Worm (Caenorhabditis elegans) whole organism, young adult: ENCODE results near the gene ubc-15.

Experiments used
- F37B4.10 ChIP-seq: fragments of 200-800 bp; sonication (Bioruptor generic); IDR thresholded peaks from 2 replicates; pipeline ENCODE4 v1.3.6; 2022; ENCODE audit warnings: missing genetic modification characterization, missing compliant biosample characterization
- F57A8.1 ChIP-seq: fragments of 200-800 bp; sonication (Bioruptor generic); optimal IDR thresholded peaks from 2 replicates; lab custom pipeline; 2018; ENCODE audit warnings: mild to moderate bottlenecking, missing genetic modification characterization, moderate library complexity, missing compliant biosample characterization
- T26A5.8 ChIP-seq: sonication (generic microtip); optimal IDR thresholded peaks from 2 replicates; lab custom pipeline; 2016; ENCODE audit warnings: missing genetic modification characterization, missing compliant biosample characterization
- Y53F4B.3 ChIP-seq: fragments of 200-800 bp; sonication (Bioruptor generic); IDR thresholded peaks from 2 replicates; pipeline ENCODE4 v1.3.6; 2022; ENCODE audit warnings: missing genetic modification reagents, missing genetic modification characterization, missing compliant biosample characterization
- Y53G8AR.9 ChIP-seq: fragments of 200-800 bp; sonication (Bioruptor generic); conservative IDR thresholded peaks from 2 replicates; pipeline ENCODE4 v1.3.6; 2022; ENCODE audit warnings: missing genetic modification reagents, missing genetic modification characterization, missing compliant biosample characterization
- Y79H2A.3 ChIP-seq: fragments of 200-800 bp; sonication (Bioruptor generic); conservative IDR thresholded peaks from 2 replicates; pipeline ENCODE4 v1.3.6; 2022; ENCODE audit warnings: missing genetic modification reagents, missing genetic modification characterization, missing compliant biosample characterization
- Y95B8A.8 ChIP-seq: fragments of 200-800 bp; sonication (Bioruptor generic); IDR thresholded peaks from 2 replicates; pipeline ENCODE4 v1.3.6; 2022; ENCODE audit warnings: missing genetic modification reagents, missing genetic modification characterization, missing compliant biosample characterization
- ZK185.1 ChIP-seq: sonication (generic microtip); optimal IDR thresholded peaks from 2 replicates; lab custom pipeline; 2016; ENCODE audit warnings: mild to moderate bottlenecking, missing genetic modification characterization, missing compliant biosample characterization; ENCODE audit not compliant: poor library complexity, severe bottlenecking
- akir-1 ChIP-seq: fragments of 200-800 bp; sonication (Bioruptor generic); optimal IDR thresholded peaks from 2 replicates; lab custom pipeline; 2018; ENCODE audit warnings: mild to moderate bottlenecking, missing genetic modification characterization, moderate library complexity, missing compliant biosample characterization
- ama-1 ChIP-seq, 3 experiments: fragments of 150-350 bp in 1 of 3; sonication (generic microtip) in 2 of 3; optimal IDR thresholded peaks; 2 replicates each; lab custom pipeline; 2014 to 2018; ENCODE audit warnings: missing biosample characterization in 2 of 3, missing genetic modification characterization in 2 of 3, missing genetic modification reagents in 2 of 3
- atf-7 ChIP-seq: sonication (generic microtip); optimal IDR thresholded peaks from 2 replicates; lab custom pipeline; 2017; ENCODE audit warnings: mild to moderate bottlenecking, missing genetic modification characterization, missing compliant biosample characterization
- ccch-3 ChIP-seq: fragments of 200-800 bp; sonication (Bioruptor generic); optimal IDR thresholded peaks from 2 replicates; lab custom pipeline; 2018; ENCODE audit warnings: mild to moderate bottlenecking, missing genetic modification characterization, missing compliant biosample characterization
- cebp-2 ChIP-seq: fragments of 200-800 bp; sonication (Bioruptor generic); IDR thresholded peaks from 2 replicates; pipeline ENCODE4 v1.3.6; 2022; ENCODE audit warnings: missing genetic modification characterization, missing compliant biosample characterization
- dpl-1 ChIP-seq: fragments of 150-350 bp; optimal IDR thresholded peaks from 2 replicates; lab custom pipeline; 2014; ENCODE audit warnings: missing biosample characterization, missing genetic modification reagents, missing genetic modification characterization
- egrh-3 ChIP-seq: fragments of 200-800 bp; sonication (Bioruptor generic); IDR thresholded peaks from 2 replicates; pipeline ENCODE4 v1.3.6; 2022; ENCODE audit warnings: missing genetic modification reagents, missing genetic modification characterization, missing compliant biosample characterization
- gei-17 ChIP-seq: fragments of 200-800 bp; sonication (Bioruptor generic); optimal IDR thresholded peaks from 2 replicates; lab custom pipeline; 2018; ENCODE audit warnings: mild to moderate bottlenecking, missing genetic modification characterization, missing compliant biosample characterization
- him-1 ChIP-seq: sonication (generic microtip); optimal IDR thresholded peaks from 2 replicates; lab custom pipeline; 2016; ENCODE audit warnings: missing genotype, missing genetic modification reagents, missing genetic modification characterization, missing compliant biosample characterization
- hlh-12 ChIP-seq: sonication (generic microtip); optimal IDR thresholded peaks from 2 replicates; lab custom pipeline; 2016; ENCODE audit warnings: missing genetic modification characterization, missing compliant biosample characterization
- hmg-1.2 ChIP-seq: fragments of 200-800 bp; sonication (Bioruptor generic); IDR thresholded peaks from 2 replicates; pipeline ENCODE4 v1.3.6; 2022; ENCODE audit warnings: missing genetic modification reagents, missing genetic modification characterization, missing compliant biosample characterization
- hmg-20 ChIP-seq: fragments of 200-800 bp; sonication (Bioruptor generic); IDR thresholded peaks from 2 replicates; pipeline ENCODE4 v1.3.6; 2022; ENCODE audit warnings: missing genetic modification reagents, missing genetic modification characterization, missing compliant biosample characterization
- hrde-1 ChIP-seq: sonication (generic microtip); optimal IDR thresholded peaks from 2 replicates; lab custom pipeline; 2016; ENCODE audit warnings: missing genetic modification characterization, mild to moderate bottlenecking, missing compliant biosample characterization, moderate library complexity, missing genotype, missing genetic modification reagents, borderline replicate concordance
- hsf-1 ChIP-seq: fragments of 200-800 bp; sonication (Bioruptor generic); IDR thresholded peaks from 2 replicates; pipeline ENCODE4 v1.3.6; 2022; ENCODE audit warnings: missing genetic modification reagents, missing genetic modification characterization, missing compliant biosample characterization
- lin-26 ChIP-seq: fragments of 200-800 bp; sonication (Bioruptor generic); IDR thresholded peaks from 2 replicates; pipeline ENCODE4 v1.3.6; 2022; ENCODE audit warnings: missing genetic modification reagents, missing genetic modification characterization, missing compliant biosample characterization
- lir-1 ChIP-seq: fragments of 200-800 bp; sonication (Bioruptor generic); conservative IDR thresholded peaks from 2 replicates; pipeline ENCODE4 v1.3.6; 2022; ENCODE audit warnings: missing genetic modification reagents, missing genetic modification characterization, missing compliant biosample characterization
- lsl-1 ChIP-seq: fragments of 200-800 bp; sonication (Bioruptor generic); optimal IDR thresholded peaks from 2 replicates; lab custom pipeline; 2018; ENCODE audit warnings: mild to moderate bottlenecking, missing genetic modification characterization, moderate library complexity, missing compliant biosample characterization
- lsy-27 ChIP-seq: sonication (generic microtip); optimal IDR thresholded peaks from 2 replicates; lab custom pipeline; 2017; ENCODE audit warnings: missing genetic modification characterization, mild to moderate bottlenecking, missing compliant biosample characterization, antibody characterized with exemption, missing genotype, borderline replicate concordance; ENCODE audit not compliant: insufficient read depth
- madf-3 ChIP-seq: fragments of 200-800 bp; sonication (Bioruptor generic); IDR thresholded peaks from 2 replicates; pipeline ENCODE4 v1.3.6; 2022; ENCODE audit warnings: missing genetic modification reagents, missing genetic modification characterization, missing compliant biosample characterization
- madf-6 ChIP-seq: fragments of 200-800 bp; sonication (Bioruptor generic); IDR thresholded peaks from 2 replicates; pipeline ENCODE4 v1.3.6; 2022; ENCODE audit warnings: missing genetic modification reagents, missing genetic modification characterization, missing compliant biosample characterization
- mcd-1 ChIP-seq: fragments of 200-800 bp; sonication (Bioruptor generic); IDR thresholded peaks from 2 replicates; pipeline ENCODE4 v1.3.6; 2022; ENCODE audit warnings: missing genetic modification reagents, missing genetic modification characterization, missing compliant biosample characterization
- mes-4 ChIP-seq: sonication (generic microtip); optimal IDR thresholded peaks from 2 replicates; lab custom pipeline; 2016; ENCODE audit warnings: missing genotype, missing genetic modification characterization, missing compliant biosample characterization
- nhr-120 ChIP-seq: fragments of 200-800 bp; sonication (Bioruptor generic); IDR thresholded peaks from 2 replicates; pipeline ENCODE4 v1.3.6; 2022; ENCODE audit warnings: missing genetic modification characterization, missing compliant biosample characterization
- nhr-179 ChIP-seq: sonication (generic microtip); optimal IDR thresholded peaks from 2 replicates; lab custom pipeline; 2016; ENCODE audit warnings: mild to moderate bottlenecking, missing genetic modification characterization, missing compliant biosample characterization
- rec-8 ChIP-seq, 2 experiments: sonication (generic microtip); optimal IDR thresholded peaks; 2 replicates each; lab custom pipeline; 2016; ENCODE audit warnings: mild to moderate bottlenecking in 2 of 2, missing genetic modification characterization in 2 of 2, missing genetic modification reagents in 2 of 2, missing genotype in 2 of 2, missing biosample characterization in 1 of 2, missing compliant biosample characterization in 1 of 2, moderate library complexity in 1 of 2
- rpc-1 ChIP-seq, 2 experiments: fragments of 150-350 bp in 1 of 2; sonication (generic microtip) in 1 of 2; optimal IDR thresholded peaks; 2 replicates each; lab custom pipeline; 2014 to 2018; ENCODE audit warnings: missing biosample characterization in 1 of 2, missing genetic modification characterization in 1 of 2, missing genetic modification reagents in 1 of 2, missing genotype in 1 of 2
- sea-2 ChIP-seq: fragments of 200-800 bp; sonication (Bioruptor generic); IDR thresholded peaks from 2 replicates; pipeline ENCODE4 v1.3.6; 2022; ENCODE audit warnings: missing genetic modification characterization, missing compliant biosample characterization
- snpc-1.1 ChIP-seq: sonication (generic microtip); optimal IDR thresholded peaks from 2 replicates; lab custom pipeline; 2017; ENCODE audit warnings: missing genetic modification characterization, mild to moderate bottlenecking, missing compliant biosample characterization, antibody characterized with exemption, moderate library complexity, missing genotype, missing genetic modification reagents; ENCODE audit not compliant: insufficient read depth
- snpc-4 ChIP-seq, 5 experiments: fragments of 150-350 bp in 1 of 5; sonication (generic microtip) in 4 of 5; optimal IDR thresholded peaks; 2 replicates each; lab custom pipeline; 2014 to 2018; ENCODE audit warnings: missing genetic modification characterization in 5 of 5, missing biosample characterization in 3 of 5, antibody characterized with exemption in 2 of 5, mild to moderate bottlenecking in 2 of 5, missing compliant biosample characterization in 2 of 5, missing genotype in 2 of 5, moderate library complexity in 2 of 5, missing genetic modification reagents in 1 of 5
- sptf-2 ChIP-seq: fragments of 200-800 bp; sonication (Bioruptor generic); optimal IDR thresholded peaks from 2 replicates; lab custom pipeline; 2018; ENCODE audit warnings: mild to moderate bottlenecking, missing genetic modification characterization, missing compliant biosample characterization
- tbp1 ChIP-seq: fragments of 200-800 bp; sonication (Bioruptor generic); optimal IDR thresholded peaks from 2 replicates; lab custom pipeline; 2018; ENCODE audit warnings: mild to moderate bottlenecking, missing genetic modification characterization, missing compliant biosample characterization
- tbx-9 ChIP-seq: sonication (generic microtip); optimal IDR thresholded peaks from 2 replicates; lab custom pipeline; 2016; ENCODE audit warnings: borderline replicate concordance, missing genetic modification characterization, inconsistent platforms, missing compliant biosample characterization
- xnd-1 ChIP-seq: sonication (generic microtip); optimal IDR thresholded peaks from 2 replicates; lab custom pipeline; 2016; ENCODE audit warnings: missing genotype, missing genetic modification reagents, missing genetic modification characterization, missing compliant biosample characterization
- ztf-25 ChIP-seq: fragments of 200-800 bp; sonication (Bioruptor generic); IDR thresholded peaks from 2 replicates; pipeline ENCODE4 v1.3.6; 2022; ENCODE audit warnings: missing genetic modification reagents, missing genetic modification characterization, missing compliant biosample characterization
- ztf-26 ChIP-seq: sonication (generic microtip); optimal IDR thresholded peaks from 2 replicates; lab custom pipeline; 2017; ENCODE audit warnings: missing genetic modification characterization, missing compliant biosample characterization
- ztf-28 ChIP-seq: fragments of 200-800 bp; sonication (Bioruptor generic); IDR thresholded peaks from 2 replicates; pipeline ENCODE4 v1.3.6; 2022; ENCODE audit warnings: missing genetic modification reagents, missing genetic modification characterization, missing compliant biosample characterization
- ztf-6 ChIP-seq: fragments of 200-800 bp; sonication (Bioruptor generic); IDR thresholded peaks from 2 replicates; pipeline ENCODE4 v1.3.6; 2022; ENCODE audit warnings: missing genetic modification reagents, missing genetic modification characterization, missing compliant biosample characterization

The ubc-15 gene

ce11 chrII:2888957-2889630 lies 24.3 kb downstream of the ubc-15 start, which contains the start of gene pinn-1:
Gene pinn-1 (minus strand): TSS chrII:2889007.
- TF ChIP-seq hsf-1 (GFP tag; lab: Robert Waterston, UW): peak; percentile 66; the same call in 1 of the 2 replicates
- TF ChIP-seq xnd-1: peak; percentile 37
- peak; percentile 83 for TF ChIP-seq madf-6 (GFP tag; lab: Robert Waterston, UW)
- TF ChIP-seq F57A8.1: no peak
- peak; percentile 87 for TF ChIP-seq Y53G8AR.9 (GFP tag; lab: Robert Waterston, UW)
- TF ChIP-seq cebp-2 (GFP tag; lab: Robert Waterston, UW): 0 out of 2 replicates have a peak, but pooled peaks have one; percentile 71
- no peak for TF ChIP-seq nhr-120 (GFP tag; lab: Robert Waterston, UW)
- TF ChIP-seq T26A5.8: no peak
- TF ChIP-seq akir-1 (GFP tag; lab: Kevin White, UChicago): no peak
- peak; percentile 76 for TF ChIP-seq him-1 (tag; lab: Kevin White, UChicago)
- TF ChIP-seq ztf-26 (tag; lab: Kevin White, UChicago): peak; percentile 69
- TF ChIP-seq tbx-9 (tag; lab: Kevin White, UChicago): no peak
- TF ChIP-seq hrde-1: no peak
- peak; percentile 93 for TF ChIP-seq ztf-28 (GFP tag; lab: Robert Waterston, UW)
- peak; percentile 93 for TF ChIP-seq ccch-3 (GFP tag; lab: Kevin White, UChicago)
- no peak for TF ChIP-seq gei-17 (GFP tag; lab: Kevin White, UChicago)
- no peak for TF ChIP-seq lsy-27 (tag; lab: Kevin White, UChicago)
- TF ChIP-seq Y53F4B.3: peak; percentile 10; the same call in 1 of the 2 replicates
- TF ChIP-seq hmg-1.2 (GFP tag; lab: Robert Waterston, UW): peak; percentile 58
- TF ChIP-seq dpl-1 (GFP tag; lab: Kevin White, UChicago): peak; percentile 47
- peak; percentile 73 for TF ChIP-seq lsl-1 (GFP tag; lab: Kevin White, UChicago)
- TF ChIP-seq sea-2 (GFP tag; lab: Robert Waterston, UW): no peak
- TF ChIP-seq snpc-1.1 (tag; lab: Kevin White, UChicago): peak; percentile 17
- peak; percentile 52; the same call in 1 of the 2 replicates for TF ChIP-seq egrh-3 (GFP tag; lab: Robert Waterston, UW)
- TF ChIP-seq lir-1 (GFP tag; lab: Robert Waterston, UW): no peak; the same call in 1 of the 2 replicates
- TF ChIP-seq tbp1: peak; percentile 66
- no peak for TF ChIP-seq hlh-12 (tag; lab: Kevin White, UChicago)
- TF ChIP-seq rpc-1 (optimal IDR thresholded peaks at IDR 0.05; lab: Kevin White, UChicago): no peak
- no peak for TF ChIP-seq rpc-1 (tag; optimal IDR thresholded peaks at IDR 0.05; lab: Kevin White, UChicago)
- no peak for TF ChIP-seq Y79H2A.3 (GFP tag; lab: Robert Waterston, UW)
- TF ChIP-seq mcd-1: peak; percentile 99
- no peak for TF ChIP-seq mes-4 (tag; lab: Kevin White, UChicago)
- TF ChIP-seq ztf-25 (GFP tag; lab: Robert Waterston, UW): 0 out of 2 replicates have a peak, but pooled peaks have one; percentile 31
- peak; percentile 62 for TF ChIP-seq sptf-2 (GFP tag; lab: Kevin White, UChicago)
- peak; percentile 68 for TF ChIP-seq atf-7
- TF ChIP-seq F37B4.10 (GFP tag; lab: Robert Waterston, UW): no peak
- no peak for TF ChIP-seq ama-1 (optimal IDR thresholded peaks at IDR 0.05; lab: Kevin White, UChicago)
- TF ChIP-seq ama-1 (GFP tag; optimal IDR thresholded peaks at IDR 0.05; lab: Kevin White, UChicago): no peak
- TF ChIP-seq nhr-179 (tag; lab: Kevin White, UChicago): no peak
- TF ChIP-seq hmg-20: no peak
- TF ChIP-seq rec-8 (tag; optimal IDR thresholded peaks at IDR 0.05; lab: Kevin White, UChicago): peak; percentile 28 to 56
- TF ChIP-seq Y95B8A.8 (GFP tag; lab: Robert Waterston, UW): peak; percentile 77
- no peak for TF ChIP-seq ZK185.1 (tag; lab: Kevin White, UChicago)
- no peak for TF ChIP-seq snpc-4 (GFP tag; optimal IDR thresholded peaks at IDR 0.05; lab: Kevin White, UChicago)
- peak; percentile 29 to 76 (median 45) for TF ChIP-seq snpc-4 (tag; optimal IDR thresholded peaks at IDR 0.05; lab: Kevin White, UChicago)
- 0 out of 2 replicates have a peak, but pooled peaks have one; percentile 44 for TF ChIP-seq ztf-6 (GFP tag; lab: Robert Waterston, UW)
- peak; percentile 66 for TF ChIP-seq lin-26 (GFP tag; lab: Robert Waterston, UW)
- TF ChIP-seq madf-3 (GFP tag; lab: Robert Waterston, UW): peak; percentile 85
